Worm (Caenorhabditis elegans) whole organism, mixed stage, embryonic: ENCODE results near the gene set-15.
A peak's percentile ranks its signal among the peaks of the same experiment; 100 is the strongest.

ENCODE experiments used
- M03D4.4 ChIP-seq: sonication (generic microtip); optimal IDR thresholded peaks from 2 replicates; lab custom pipeline; 2017; ENCODE audit warnings: mild to moderate bottlenecking, missing genetic modification characterization, missing compliant biosample characterization
- bed-3 ChIP-seq: fragments of 200-800 bp; sonication (Bioruptor generic); optimal IDR thresholded peaks from 3 replicates; lab custom pipeline; 2018; ENCODE audit warnings: mild to moderate bottlenecking, missing genetic modification characterization, moderate library complexity, missing compliant biosample characterization
- blmp-1 ChIP-seq: fragments of 150-350 bp; optimal IDR thresholded peaks from 2 replicates; lab custom pipeline; 2014; ENCODE audit warnings: missing biosample characterization, missing genetic modification characterization
- ceh-39 ChIP-seq: fragments of 150-350 bp; optimal IDR thresholded peaks from 2 replicates; lab custom pipeline; 2014; ENCODE audit warnings: missing biosample characterization, missing genetic modification characterization
- ceh-43 ChIP-seq: fragments of 200-800 bp; sonication (Bioruptor generic); optimal IDR thresholded peaks from 2 replicates; lab custom pipeline; 2018; ENCODE audit warnings: mild to moderate bottlenecking, missing genetic modification characterization, moderate library complexity, missing compliant biosample characterization
- ceh-83 ChIP-seq: fragments of 200-800 bp; sonication (Bioruptor generic); optimal IDR thresholded peaks from 2 replicates; lab custom pipeline; 2018; ENCODE audit warnings: mild to moderate bottlenecking, missing genetic modification characterization, missing compliant biosample characterization
- ces-1 ChIP-seq: fragments of 150-350 bp; optimal IDR thresholded peaks from 2 replicates; lab custom pipeline; 2014; ENCODE audit warnings: missing biosample characterization, missing genetic modification reagents, missing genetic modification characterization
- cnd-1 ChIP-seq: fragments of 200-800 bp; sonication (Bioruptor generic); optimal IDR thresholded peaks from 2 replicates; lab custom pipeline; 2018; ENCODE audit warnings: mild to moderate bottlenecking, missing genetic modification characterization, missing compliant biosample characterization
- drap-1 ChIP-seq: fragments of 200-800 bp; sonication (Bioruptor generic); optimal IDR thresholded peaks from 3 replicates; lab custom pipeline; 2018; ENCODE audit warnings: mild to moderate bottlenecking, missing genetic modification characterization, missing compliant biosample characterization
- elt-1 ChIP-seq: sonication (generic microtip); optimal IDR thresholded peaks from 2 replicates; lab custom pipeline; 2017; ENCODE audit warnings: missing genetic modification characterization, mild to moderate bottlenecking, missing compliant biosample characterization, antibody characterized with exemption, moderate library complexity, borderline replicate concordance; ENCODE audit not compliant: insufficient read depth
- elt-3 ChIP-seq: fragments of 150-350 bp; optimal IDR thresholded peaks from 2 replicates; lab custom pipeline; 2014; ENCODE audit warnings: missing biosample characterization, missing genetic modification characterization
- flh-1 ChIP-seq: fragments of 200-800 bp; sonication (Bioruptor generic); optimal IDR thresholded peaks from 2 replicates; lab custom pipeline; 2018; ENCODE audit warnings: mild to moderate bottlenecking, missing genetic modification characterization, moderate library complexity, missing compliant biosample characterization
- ham-2 ChIP-seq: fragments of 200-800 bp; sonication (Bioruptor generic); optimal IDR thresholded peaks from 2 replicates; lab custom pipeline; 2018; ENCODE audit warnings: mild to moderate bottlenecking, missing genetic modification characterization, missing compliant biosample characterization
- hlh-1 ChIP-seq: fragments of 150-350 bp; optimal IDR thresholded peaks from 2 replicates; lab custom pipeline; 2014; ENCODE audit warnings: missing biosample characterization, missing genetic modification reagents, missing genetic modification characterization
- lin-13 ChIP-seq: fragments of 150-350 bp; optimal IDR thresholded peaks from 2 replicates; lab custom pipeline; 2014; ENCODE audit warnings: missing biosample characterization, missing genetic modification characterization
- lin-32 ChIP-seq: fragments of 200-800 bp; sonication (Bioruptor generic); optimal IDR thresholded peaks from 2 replicates; lab custom pipeline; 2018; ENCODE audit warnings: mild to moderate bottlenecking, missing genetic modification characterization, missing compliant biosample characterization
- lsy-2 ChIP-seq: fragments of 150-350 bp; optimal IDR thresholded peaks from 2 replicates; lab custom pipeline; 2014; ENCODE audit warnings: missing biosample characterization, missing genetic modification characterization
- mab-5 ChIP-seq: fragments of 150-350 bp; optimal IDR thresholded peaks from 2 replicates; lab custom pipeline; 2014; ENCODE audit warnings: missing biosample characterization, missing genetic modification characterization
- mep-1 ChIP-seq: fragments of 150-350 bp; optimal IDR thresholded peaks from 2 replicates; lab custom pipeline; 2017; ENCODE audit warnings: missing biosample characterization, missing genetic modification reagents, missing genetic modification characterization, inconsistent platforms
- mls-2 ChIP-seq: sonication (generic microtip); optimal IDR thresholded peaks from 2 replicates; lab custom pipeline; 2016; ENCODE audit warnings: mild to moderate bottlenecking, missing genetic modification characterization, moderate library complexity, missing compliant biosample characterization
- nhr-12 ChIP-seq: fragments of 150-350 bp; optimal IDR thresholded peaks from 2 replicates; lab custom pipeline; 2014; ENCODE audit warnings: missing biosample characterization, missing genetic modification characterization
- nhr-2 ChIP-seq: fragments of 150-350 bp; optimal IDR thresholded peaks from 2 replicates; lab custom pipeline; 2014; ENCODE audit warnings: missing biosample characterization, missing genetic modification characterization
- nhr-237 ChIP-seq: fragments of 150-350 bp; optimal IDR thresholded peaks from 2 replicates; lab custom pipeline; 2014; ENCODE audit warnings: missing biosample characterization, missing genetic modification characterization
- nhr-28 ChIP-seq: fragments of 150-350 bp; optimal IDR thresholded peaks from 2 replicates; lab custom pipeline; 2014; ENCODE audit warnings: missing biosample characterization, missing genetic modification characterization
- nhr-76 ChIP-seq: sonication (generic microtip); optimal IDR thresholded peaks from 2 replicates; lab custom pipeline; 2017; ENCODE audit warnings: missing biosample characterization, missing genetic modification characterization
- pha-4 ChIP-seq: fragments of 150-350 bp; optimal IDR thresholded peaks from 2 replicates; lab custom pipeline; 2018; ENCODE audit warnings: missing biosample characterization, missing genetic modification reagents, missing genetic modification characterization
- sem-2 ChIP-seq: fragments of 200-800 bp; sonication (Bioruptor generic); optimal IDR thresholded peaks from 2 replicates; lab custom pipeline; 2018; ENCODE audit warnings: mild to moderate bottlenecking, missing genetic modification characterization, missing compliant biosample characterization
- snpc-4 ChIP-seq: fragments of 150-350 bp; optimal IDR thresholded peaks from 2 replicates; lab custom pipeline; 2014; ENCODE audit warnings: missing biosample characterization, missing genetic modification characterization
- sptf-1 ChIP-seq: sonication (generic microtip); optimal IDR thresholded peaks from 2 replicates; lab custom pipeline; 2017; ENCODE audit warnings: mild to moderate bottlenecking, missing genetic modification characterization, moderate library complexity, missing compliant biosample characterization
- tbx-8 ChIP-seq: fragments of 200-800 bp; sonication (Bioruptor generic); optimal IDR thresholded peaks from 2 replicates; lab custom pipeline; 2018; ENCODE audit warnings: mild to moderate bottlenecking, missing genetic modification characterization, moderate library complexity, missing compliant biosample characterization
- unc-120 ChIP-seq: sonication (generic microtip); optimal IDR thresholded peaks from 2 replicates; lab custom pipeline; 2017; ENCODE audit warnings: missing genetic modification characterization, missing compliant biosample characterization; ENCODE audit not compliant: poor library complexity, severe bottlenecking
- unc-39 ChIP-seq: fragments of 150-350 bp; optimal IDR thresholded peaks from 2 replicates; lab custom pipeline; 2014; ENCODE audit warnings: missing biosample characterization, missing genetic modification characterization
- unc-62 ChIP-seq: fragments of 150-350 bp; optimal IDR thresholded peaks from 2 replicates; lab custom pipeline; 2014; ENCODE audit warnings: missing biosample characterization, missing genetic modification reagents, missing genetic modification characterization
- zip-8 ChIP-seq: fragments of 150-350 bp; optimal IDR thresholded peaks from 2 replicates; lab custom pipeline; 2014; ENCODE audit warnings: missing biosample characterization, missing genetic modification characterization
- ztf-11 ChIP-seq: fragments of 150-350 bp; optimal IDR thresholded peaks from 2 replicates; lab custom pipeline; 2014; ENCODE audit warnings: missing biosample characterization, missing genetic modification characterization

Gene set-15

ce11 chrIV:4758659-4759058, 21.4 kb downstream of the set-15 start, which contains the start of gene Y17G9B.8:
TSS of gene Y17G9B.8 (minus strand) at chrIV:4758840.
- TF ChIP-seq sptf-1 (tag; lab: Kevin White, UChicago): peak; percentile 9
- TF ChIP-seq flh-1 (GFP tag; lab: Kevin White, UChicago): no peak
- TF ChIP-seq, all 35 proteins: peak for 1

- TF ChIP-seq cnd-1 (peak; percentile 71), ces-1 (GFP tag; lab: Kevin White, UChicago) (peak; percentile 10), nhr-237 (no peak), unc-62 (no peak), nhr-28 (tag; lab: Kevin White, UChicago) (no peak), flh-1 (GFP tag; lab: Kevin White, UChicago) (no peak), mep-1 (tag; lab: Kevin White, UChicago) (no peak), snpc-4 (tag; lab: Kevin White, UChicago) (no peak), sptf-1 (tag; lab: Kevin White, UChicago) (no peak), mls-2 (peak; percentile 38)
Measured at ce11 chrIV:4755929-4756655, 23.9 kb downstream of the set-15 start, which contains the start of the genes fbxb-77 and Y17G9B.11. TSS of gene fbxb-77 (minus strand) at chrIV:4756157. TSS of gene Y17G9B.11 (plus strand) at chrIV:4756605.

- TF ChIP-seq mab-5 (tag; lab: Kevin White, UChicago): no peak
- TF ChIP-seq unc-39 (tag; lab: Kevin White, UChicago): no peak
- TF ChIP-seq mep-1 (tag; lab: Kevin White, UChicago): no peak
- no peak for TF ChIP-seq zip-8 (tag; lab: Kevin White, UChicago)
- TF ChIP-seq ham-2 (GFP tag; lab: Kevin White, UChicago): no peak
- no peak for TF ChIP-seq drap-1 (GFP tag; lab: Kevin White, UChicago)
- no peak for TF ChIP-seq nhr-2 (tag; lab: Kevin White, UChicago)
- no peak for TF ChIP-seq ceh-39 (tag; lab: Kevin White, UChicago)
- no peak for TF ChIP-seq hlh-1 (tag; lab: Kevin White, UChicago)
- TF ChIP-seq mls-2: no peak
Measured at ce11 chrIV:4751814-4752213, 28.2 kb downstream of the set-15 start, which contains the start of gene Y17G9B.4. TSS of gene Y17G9B.4 (plus strand) at chrIV:4752119.

- TF ChIP-seq unc-120 (tag; lab: Kevin White, UChicago) (peak; percentile 86), mep-1 (tag; lab: Kevin White, UChicago) (peak; percentile 100), cnd-1 (peak; percentile 95), drap-1 (GFP tag; lab: Kevin White, UChicago) (peak; percentile 93), nhr-2 (tag; lab: Kevin White, UChicago) (peak; percentile 61), tbx-8 (GFP tag; lab: Kevin White, UChicago) (peak; percentile 89), nhr-237 (peak; percentile 99), sptf-1 (tag; lab: Kevin White, UChicago) (peak; percentile 97), bed-3 (GFP tag; lab: Kevin White, UChicago) (peak; percentile 66), ceh-39 (tag; lab: Kevin White, UChicago) (peak; percentile 100), nhr-28 (tag; lab: Kevin White, UChicago) (peak; percentile 86), unc-62 (peak; percentile 87), ceh-43 (GFP tag; lab: Kevin White, UChicago) (peak; percentile 88), snpc-4 (tag; lab: Kevin White, UChicago) (no peak), flh-1 (GFP tag; lab: Kevin White, UChicago) (no peak), lin-13 (tag; lab: Kevin White, UChicago) (peak; percentile 100), mls-2 (peak; percentile 91), elt-3 (tag; lab: Kevin White, UChicago) (peak; percentile 88), sem-2 (GFP tag; lab: Kevin White, UChicago) (peak; percentile 54), unc-39 (tag; lab: Kevin White, UChicago) (no peak), lin-32 (GFP tag; lab: Kevin White, UChicago) (peak; percentile 78), elt-1 (tag; lab: Kevin White, UChicago) (peak; percentile 67), M03D4.4 (tag; lab: Kevin White, UChicago) (peak; percentile 94), lsy-2 (peak; percentile 100), nhr-12 (tag; lab: Kevin White, UChicago) (no peak), ham-2 (GFP tag; lab: Kevin White, UChicago) (peak; percentile 92), ceh-83 (GFP tag; lab: Kevin White, UChicago) (peak; percentile 87), ces-1 (GFP tag; lab: Kevin White, UChicago) (peak; percentile 96), mab-5 (tag; lab: Kevin White, UChicago) (peak; percentile 89), pha-4 (peak; percentile 100), hlh-1 (tag; lab: Kevin White, UChicago) (peak; percentile 73), ztf-11 (tag; lab: Kevin White, UChicago) (peak; percentile 84), zip-8 (tag; lab: Kevin White, UChicago) (no peak), nhr-76 (tag; lab: Kevin White, UChicago) (peak; percentile 13), blmp-1 (tag; lab: Kevin White, UChicago) (peak; percentile 33)
Measured at ce11 chrIV:4749728-4750278, 30.2 kb downstream of the set-15 start, which contains the start of the genes rpl-20 and Y17G9B.5. TSS of gene rpl-20 (minus strand) at chrIV:4749778. TSS of gene Y17G9B.5 (plus strand) at chrIV:4750240.
